Worm (Caenorhabditis elegans) whole organism, L1 larva: ENCODE data around the gene C56G2.4.
A peak's percentile ranks its signal among the peaks of the same experiment; 100 is the strongest.

ENCODE experiments used
- C04F5.9 ChIP-seq: sonication (generic microtip); optimal IDR thresholded peaks from 2 replicates; lab custom pipeline; 2016; ENCODE audit warnings: missing genetic modification characterization, missing compliant biosample characterization
- C16A3.4 ChIP-seq: fragments of 150-350 bp; optimal IDR thresholded peaks from 2 replicates; lab custom pipeline; 2014; ENCODE audit warnings: missing biosample characterization, missing genetic modification characterization
- C34B4.2 ChIP-seq: sonication (generic microtip); optimal IDR thresholded peaks from 2 replicates; lab custom pipeline; 2017; ENCODE audit warnings: mild to moderate bottlenecking, missing genetic modification characterization, missing compliant biosample characterization
- F16B12.6 ChIP-seq: fragments of 150-350 bp; optimal IDR thresholded peaks from 2 replicates; lab custom pipeline; 2014; ENCODE audit warnings: missing biosample characterization, missing genetic modification characterization
- Y116A8C.19 ChIP-seq: sonication (generic microtip); optimal IDR thresholded peaks from 2 replicates; lab custom pipeline; 2016; ENCODE audit warnings: missing compliant biosample characterization, missing genetic modification characterization, borderline replicate concordance
- aha-1 ChIP-seq: fragments of 150-350 bp; optimal IDR thresholded peaks from 2 replicates; lab custom pipeline; 2014; ENCODE audit warnings: missing biosample characterization, missing genetic modification characterization
- aly-2 ChIP-seq: fragments of 150-350 bp; optimal IDR thresholded peaks from 2 replicates; lab custom pipeline; 2014; ENCODE audit warnings: missing biosample characterization, missing genetic modification characterization
- blmp-1 ChIP-seq: fragments of 150-350 bp; optimal IDR thresholded peaks from 2 replicates; lab custom pipeline; 2014; ENCODE audit warnings: missing biosample characterization, missing genetic modification characterization
- ceh-82 ChIP-seq, 3 experiments: fragments of 150-350 bp in 1 of 3; sonication (generic microtip) in 2 of 3; optimal IDR thresholded peaks; 2 replicates each; lab custom pipeline; 2014 to 2017; ENCODE audit warnings: missing biosample characterization in 3 of 3, missing genetic modification characterization in 3 of 3
- ceh-88 ChIP-seq: fragments of 200-800 bp; sonication (Bioruptor generic); IDR thresholded peaks from 2 replicates; pipeline ENCODE4 v1.3.6; 2022; ENCODE audit warnings: missing genetic modification characterization, missing compliant biosample characterization
- ceh-90 ChIP-seq: sonication (generic microtip); optimal IDR thresholded peaks from 2 replicates; lab custom pipeline; 2016; ENCODE audit warnings: missing genetic modification characterization, missing compliant biosample characterization
- ces-1 ChIP-seq: fragments of 150-350 bp; optimal IDR thresholded peaks from 2 replicates; lab custom pipeline; 2014; ENCODE audit warnings: missing biosample characterization, missing genetic modification reagents, missing genetic modification characterization
- dsc-1 ChIP-seq: sonication (generic microtip); optimal IDR thresholded peaks from 2 replicates; lab custom pipeline; 2016; ENCODE audit warnings: mild to moderate bottlenecking, missing genetic modification characterization, missing compliant biosample characterization
- efl-1 ChIP-seq, 4 experiments: fragments of 150-350 bp; optimal IDR thresholded peaks in 3 of 4; peaks in 1 of 4; 1 replicate in 1 of 4; 2 replicates in 3 of 4; lab custom pipeline; 2014; ENCODE audit warnings: missing biosample characterization in 2 of 4, missing genetic modification characterization in 2 of 4, missing genetic modification reagents in 2 of 4
- efl-3 ChIP-seq: fragments of 200-800 bp; sonication (Bioruptor generic); optimal IDR thresholded peaks from 2 replicates; lab custom pipeline; 2018; ENCODE audit warnings: mild to moderate bottlenecking, missing genetic modification characterization, missing compliant biosample characterization
- egl-13 ChIP-seq: sonication (generic microtip); optimal IDR thresholded peaks from 2 replicates; lab custom pipeline; 2016; ENCODE audit warnings: missing genotype, missing genetic modification reagents, missing genetic modification characterization, missing compliant biosample characterization
- elt-3 ChIP-seq, 6 experiments: fragments of 150-350 bp in 1 of 6; sonication (generic microtip); optimal IDR thresholded peaks; 2 replicates each; lab custom pipeline; 2017 to 2018; ENCODE audit warnings: missing biosample characterization in 6 of 6, missing genetic modification characterization in 6 of 6, inconsistent platforms in 1 of 6
- ets-5 ChIP-seq: fragments of 200-800 bp; sonication (Bioruptor generic); IDR thresholded peaks from 2 replicates; pipeline ENCODE4 v1.3.6; 2022; ENCODE audit warnings: missing genetic modification characterization, missing compliant biosample characterization
- fkh-10 ChIP-seq: sonication (generic microtip); optimal IDR thresholded peaks from 2 replicates; lab custom pipeline; 2017; ENCODE audit warnings: missing biosample characterization, missing genetic modification reagents, missing genetic modification characterization
- fkh-8 ChIP-seq: sonication (generic microtip); optimal IDR thresholded peaks from 2 replicates; lab custom pipeline; 2016; ENCODE audit warnings: mild to moderate bottlenecking, missing genetic modification characterization, missing compliant biosample characterization
- grh-1 ChIP-seq: fragments of 200-800 bp; sonication (Bioruptor generic); IDR thresholded peaks from 2 replicates; pipeline ENCODE4 v1.3.6; 2022; ENCODE audit warnings: missing genetic modification reagents, missing genetic modification characterization, missing compliant biosample characterization
- hlh-4 ChIP-seq: sonication (generic microtip); optimal IDR thresholded peaks from 2 replicates; lab custom pipeline; 2016; ENCODE audit warnings: mild to moderate bottlenecking, missing genetic modification characterization, missing compliant biosample characterization
- hpl-2 ChIP-seq: fragments of 150-350 bp; optimal IDR thresholded peaks from 2 replicates; lab custom pipeline; 2014; ENCODE audit warnings: missing biosample characterization, missing genetic modification reagents, missing genetic modification characterization
- irx-1 ChIP-seq: sonication (generic microtip); optimal IDR thresholded peaks from 2 replicates; lab custom pipeline; 2016; ENCODE audit warnings: missing genetic modification characterization, missing compliant biosample characterization
- isw-1 ChIP-seq: fragments of 200-800 bp; sonication (Bioruptor generic); IDR thresholded peaks from 2 replicates; pipeline ENCODE4 v1.3.6; 2022; ENCODE audit warnings: missing genetic modification characterization, missing compliant biosample characterization
- jun-1 ChIP-seq: fragments of 150-350 bp; optimal IDR thresholded peaks from 2 replicates; lab custom pipeline; 2014; ENCODE audit warnings: missing biosample characterization, missing genetic modification reagents, missing genetic modification characterization
- lin-14 ChIP-seq: fragments of 200-800 bp; sonication (Bioruptor generic); optimal IDR thresholded peaks from 2 replicates; lab custom pipeline; 2018; ENCODE audit warnings: mild to moderate bottlenecking, missing genetic modification characterization, moderate library complexity, missing compliant biosample characterization
- lin-15B ChIP-seq: fragments of 150-350 bp; sonication (generic microtip); optimal IDR thresholded peaks from 3 replicates; lab custom pipeline; 2014; ENCODE audit warnings: missing biosample characterization, missing genetic modification characterization
- lin-35 ChIP-seq, 2 experiments: fragments of 150-350 bp; optimal IDR thresholded peaks; 2 replicates each; lab custom pipeline; 2014; ENCODE audit warnings: missing biosample characterization in 2 of 2, missing genetic modification characterization in 2 of 2, missing genetic modification reagents in 2 of 2
- lin-39 ChIP-seq: fragments of 150-350 bp; optimal IDR thresholded peaks from 2 replicates; lab custom pipeline; 2014; ENCODE audit warnings: missing biosample characterization, missing genetic modification reagents, missing genetic modification characterization
- lir-3 ChIP-seq: sonication (generic microtip); optimal IDR thresholded peaks from 2 replicates; lab custom pipeline; 2016; ENCODE audit warnings: mild to moderate bottlenecking, missing genetic modification characterization, moderate library complexity, missing compliant biosample characterization; ENCODE audit not compliant: poor library complexity
- lsy-2 ChIP-seq, 2 experiments: fragments of 150-350 bp; optimal IDR thresholded peaks; 2 replicates each; lab custom pipeline; 2014; ENCODE audit warnings: missing biosample characterization in 2 of 2, missing genetic modification characterization in 2 of 2
- mdl-1 ChIP-seq, 2 experiments: fragments of 150-350 bp; optimal IDR thresholded peaks; 2 replicates each; lab custom pipeline; 2014 to 2017; ENCODE audit warnings: missing biosample characterization in 2 of 2, missing genetic modification characterization in 2 of 2, inconsistent platforms in 1 of 2
- mef-2 ChIP-seq: fragments of 150-350 bp; optimal IDR thresholded peaks from 2 replicates; lab custom pipeline; 2014; ENCODE audit warnings: missing biosample characterization, missing genetic modification characterization
- mep-1 ChIP-seq: fragments of 150-350 bp; optimal IDR thresholded peaks from 2 replicates; lab custom pipeline; 2014; ENCODE audit warnings: missing biosample characterization, missing genetic modification characterization
- nhr-12 ChIP-seq: sonication (generic microtip); optimal IDR thresholded peaks from 2 replicates; lab custom pipeline; 2017; ENCODE audit warnings: missing biosample characterization, missing genetic modification characterization
- nhr-19 ChIP-seq: fragments of 200-800 bp; sonication (Bioruptor generic); conservative IDR thresholded peaks from 2 replicates; pipeline ENCODE4 v1.3.6; 2022; ENCODE audit warnings: missing genetic modification characterization, missing compliant biosample characterization
- nhr-77 ChIP-seq: fragments of 150-350 bp; optimal IDR thresholded peaks from 2 replicates; lab custom pipeline; 2014; ENCODE audit warnings: missing biosample characterization, missing genetic modification characterization
- nhr-85 ChIP-seq: sonication (generic microtip); peaks from one replicate; lab custom pipeline; 2016; ENCODE audit warnings: missing genetic modification characterization, inconsistent platforms, missing compliant biosample characterization
- nhr-90 ChIP-seq: sonication (generic microtip); optimal IDR thresholded peaks from 2 replicates; lab custom pipeline; 2016; ENCODE audit warnings: mild to moderate bottlenecking, missing genetic modification characterization, missing compliant biosample characterization; ENCODE audit not compliant: poor library complexity
- pag-3 ChIP-seq: sonication (generic microtip); optimal IDR thresholded peaks from 2 replicates; lab custom pipeline; 2017; ENCODE audit warnings: missing genetic modification characterization, mild to moderate bottlenecking, missing compliant biosample characterization, antibody characterized with exemption, borderline replicate concordance; ENCODE audit not compliant: insufficient read depth
- pax-3 ChIP-seq: fragments of 200-800 bp; sonication (Bioruptor generic); optimal IDR thresholded peaks from 2 replicates; lab custom pipeline; 2018; ENCODE audit warnings: mild to moderate bottlenecking, missing genetic modification characterization, moderate library complexity, missing compliant biosample characterization
- snpc-4 ChIP-seq: fragments of 150-350 bp; optimal IDR thresholded peaks from 2 replicates; lab custom pipeline; 2014; ENCODE audit warnings: missing biosample characterization, missing genetic modification characterization
- sox-4 ChIP-seq: sonication (generic microtip); optimal IDR thresholded peaks from 2 replicates; lab custom pipeline; 2016; ENCODE audit warnings: missing genetic modification characterization, missing compliant biosample characterization
- swsn-7 ChIP-seq: sonication (generic microtip); optimal IDR thresholded peaks from 2 replicates; lab custom pipeline; 2016; ENCODE audit warnings: missing genetic modification characterization, missing compliant biosample characterization
- tbx-2 ChIP-seq: sonication (generic microtip); optimal IDR thresholded peaks from 2 replicates; lab custom pipeline; 2016; ENCODE audit warnings: missing genetic modification characterization, missing compliant biosample characterization
- tlp-1 ChIP-seq: fragments of 150-350 bp; optimal IDR thresholded peaks from 2 replicates; lab custom pipeline; 2014; ENCODE audit warnings: missing biosample characterization, missing genetic modification characterization
- unc-130 ChIP-seq: fragments of 150-350 bp; optimal IDR thresholded peaks from 2 replicates; lab custom pipeline; 2017; ENCODE audit warnings: missing biosample characterization, missing genetic modification characterization, inconsistent platforms
- unc-30 ChIP-seq: sonication (generic microtip); optimal IDR thresholded peaks from 2 replicates; lab custom pipeline; 2017; ENCODE audit warnings: missing biosample characterization, missing genetic modification characterization
- unc-86 ChIP-seq: sonication (generic microtip); optimal IDR thresholded peaks from 2 replicates; lab custom pipeline; 2016; ENCODE audit warnings: missing genetic modification characterization, missing compliant biosample characterization
- unc-98 ChIP-seq: fragments of 200-800 bp; sonication (Bioruptor generic); IDR thresholded peaks from 2 replicates; pipeline ENCODE4 v1.3.6; 2022; ENCODE audit warnings: missing genetic modification characterization, missing compliant biosample characterization
- ztf-4 ChIP-seq: fragments of 150-350 bp; optimal IDR thresholded peaks from 2 replicates; lab custom pipeline; 2014; ENCODE audit warnings: missing biosample characterization, missing genetic modification characterization

Gene C56G2.4

ce11 chrIII:6374947-6375415 lies 43.4 kb downstream of the C56G2.4 start, which contains the start of the genes rps-13 and nfx-1 (continued):
- TF ChIP-seq F16B12.6 (tag; lab: Kevin White, UChicago) (peak; percentile 76), ces-1 (GFP tag; lab: Kevin White, UChicago) (no peak), C04F5.9 (tag; lab: Kevin White, UChicago) (peak; percentile 13), fkh-10 (GFP tag; lab: Kevin White, UChicago) (peak; percentile 10), ceh-82 (tag; optimal IDR thresholded peaks at IDR 0.05; lab: Kevin White, UChicago) (peak; percentile 66 to 90 (median 79)), hpl-2 (GFP tag; lab: Kevin White, UChicago) (peak; percentile 1), swsn-7 (tag; lab: Kevin White, UChicago) (peak; percentile 70), tbx-2 (peak; percentile 70), lin-15B (tag; lab: Kevin White, UChicago) (peak; percentile 55), ceh-90 (peak; percentile 4), elt-3 (tag; optimal IDR thresholded peaks at IDR 0.05; lab: Kevin White, UChicago) (peak in 2 of 6 experiments; percentile 43 to 63), egl-13 (tag; lab: Kevin White, UChicago) (peak; percentile 33), unc-130 (tag; lab: Kevin White, UChicago) (peak; percentile 94), nhr-85 (tag; lab: Kevin White, UChicago) (peak; percentile 89), lir-3 (tag; lab: Kevin White, UChicago) (peak; percentile 65), efl-3 (GFP tag; lab: Kevin White, UChicago) (no peak), tlp-1 (tag; lab: Kevin White, UChicago) (no peak), pax-3 (tag; lab: Kevin White, UChicago) (peak; percentile 50), ztf-4 (tag; lab: Kevin White, UChicago) (peak; percentile 74), C34B4.2 (tag; lab: Kevin White, UChicago) (no peak), efl-1 (optimal IDR thresholded peaks at IDR 0.05; lab: Kevin White, UChicago) (peak; percentile 83 to 90), efl-1 (GFP tag; optimal IDR thresholded peaks at IDR 0.05 in 1 of 2; lab: Kevin White, UChicago) (peak; percentile 76 to 97), aly-2 (no peak), nhr-90 (tag; lab: Kevin White, UChicago) (peak; percentile 66), irx-1 (peak; percentile 58), unc-98 (GFP tag; lab: Robert Waterston, UW) (no peak), jun-1 (tag; lab: Kevin White, UChicago) (peak; percentile 62), lin-35 (GFP tag; optimal IDR thresholded peaks at IDR 0.05; lab: Kevin White, UChicago) (peak; percentile 85 to 91), blmp-1 (tag; lab: Kevin White, UChicago) (peak; percentile 63), C16A3.4 (tag; lab: Kevin White, UChicago) (no peak), isw-1 (peak; percentile 83), snpc-4 (tag; lab: Kevin White, UChicago) (peak; percentile 66), nhr-19 (GFP tag; lab: Robert Waterston, UW) (peak; percentile 84), nhr-77 (tag; lab: Kevin White, UChicago) (peak; percentile 56), nhr-12 (no peak), lsy-2 (tag; optimal IDR thresholded peaks at IDR 0.05; lab: Kevin White, UChicago) (peak; percentile 98 to 99), fkh-8 (tag; lab: Kevin White, UChicago) (peak; percentile 62), dsc-1 (tag; lab: Kevin White, UChicago) (peak; percentile 61), aha-1 (tag; lab: Kevin White, UChicago) (no peak)
- TF ChIP-seq, all 84 proteins: peak for 46

- no peak for TF ChIP-seq pag-3 (tag; lab: Kevin White, UChicago)
- no peak for TF ChIP-seq mef-2 (tag; lab: Kevin White, UChicago)
- no peak for TF ChIP-seq ets-5 (GFP tag; lab: Robert Waterston, UW)
- TF ChIP-seq lin-39 (tag; lab: Kevin White, UChicago): no peak
- TF ChIP-seq mdl-1 (tag; optimal IDR thresholded peaks at IDR 0.05; lab: Kevin White, UChicago): no peak
- no peak for TF ChIP-seq C04F5.9 (tag; lab: Kevin White, UChicago)
- no peak for TF ChIP-seq ceh-90
- no peak for TF ChIP-seq unc-86 (tag; lab: Kevin White, UChicago)
- no peak for TF ChIP-seq grh-1
- TF ChIP-seq ceh-88 (GFP tag; lab: Robert Waterston, UW): no peak
- no peak for TF ChIP-seq Y116A8C.19
- TF ChIP-seq unc-30 (tag; lab: Kevin White, UChicago): no peak
- no peak for TF ChIP-seq lin-14
- peak; percentile 51 for TF ChIP-seq mep-1 (tag; lab: Kevin White, UChicago)
- no peak for TF ChIP-seq hlh-4 (tag; lab: Kevin White, UChicago)
- TF ChIP-seq fkh-10 (GFP tag; lab: Kevin White, UChicago): no peak
- no peak for TF ChIP-seq unc-130 (tag; lab: Kevin White, UChicago)
- no peak for TF ChIP-seq nhr-12
- TF ChIP-seq sox-4: no peak
- TF ChIP-seq lin-15B (tag; lab: Kevin White, UChicago): no peak
- no peak for TF ChIP-seq jun-1 (tag; lab: Kevin White, UChicago)
These were observed 47.6 kb downstream of the C56G2.4 start, which contains the start of gene C16A3.6 for ce11 chrIII:6379129-6379528. Gene C16A3.6 (plus strand): TSS chrIII:6379212.
